Fruit fly (Drosophila melanogaster): ENCODE results near the gene tral.
A peak's percentile ranks its signal among the peaks of the same experiment; 100 is the strongest.

tral gene

DNA sequence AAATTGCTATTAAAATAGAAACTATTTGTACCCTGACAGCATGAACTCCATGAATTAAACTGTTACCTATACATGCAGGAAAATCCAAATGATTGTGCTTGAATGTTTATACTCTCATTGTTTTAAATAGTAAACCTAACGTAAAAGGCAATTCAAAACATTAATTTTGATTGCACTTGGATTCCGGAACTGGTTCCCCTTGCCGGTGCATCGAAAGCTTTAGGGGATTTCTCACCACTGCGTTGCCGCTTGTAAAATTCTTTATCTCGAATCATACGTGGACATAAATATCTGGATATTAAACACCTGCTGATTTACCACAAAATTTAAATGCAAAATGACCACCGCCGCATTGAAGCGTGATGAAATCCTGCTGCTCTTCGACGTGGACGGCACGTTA lies 19.5 kb downstream of the tral start, which contains the start of gene Pmm2:
TSS of gene Pmm2 (plus strand) at position 273 of the 400 bp plus-strand sequence.
- no peak for TF ChIP-seq Pif1A (GFP tag; optimal IDR thresholded peaks at IDR 0.05)
- no peak for TF ChIP-seq CG14655 (GFP tag; optimal IDR thresholded peaks at IDR 0.05)
- TF ChIP-seq CG12605 (GFP tag; IDR thresholded peaks at IDR 0.05) = no peak
- TF ChIP-seq CG9948 (tag; optimal IDR thresholded peaks at IDR 0.05) = no peak
- TF ChIP-seq CG8301 (tag; optimal IDR thresholded peaks at IDR 0.05) = no peak
- TF ChIP-seq Pif1B (GFP tag; optimal IDR thresholded peaks at IDR 0.05) = no peak
- TF ChIP-seq Snoo (tag; optimal IDR thresholded peaks at IDR 0.05) = no peak
- no peak for TF ChIP-seq CG13204 (GFP tag; optimal IDR thresholded peaks at IDR 0.05)
- TF ChIP-seq gl (tag; optimal IDR thresholded peaks at IDR 0.05) = no peak

DNA sequence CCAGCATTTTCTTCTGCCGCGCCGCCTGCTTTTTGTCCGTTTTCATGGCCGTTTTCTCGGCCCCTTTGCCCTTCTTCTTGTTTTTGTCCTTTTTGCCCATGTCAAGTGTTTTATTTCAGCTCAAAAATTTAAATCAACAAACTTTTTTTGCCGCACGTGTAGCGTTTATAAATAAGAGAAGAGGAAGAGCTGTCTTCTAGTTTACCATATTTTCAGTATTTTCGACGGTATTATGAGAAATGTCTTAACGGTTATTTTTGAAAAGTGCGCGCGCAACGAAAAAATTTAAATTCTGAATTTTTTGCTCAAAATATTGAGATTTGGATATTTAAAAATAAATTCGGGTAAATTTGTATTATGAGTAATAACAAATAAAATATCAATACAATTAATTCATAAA lies 22.3 kb downstream of the tral start, which contains the start of gene CG4069:
TSS of gene CG4069 (minus strand) at position 193 of the 400 bp plus-strand sequence.
- no peak for TF ChIP-seq fd96Ca (GFP tag; IDR thresholded peaks at IDR 0.05)
- TF ChIP-seq gl (tag; optimal IDR thresholded peaks at IDR 0.05) = no peak
- no peak for TF ChIP-seq CG17806 (tag; optimal IDR thresholded peaks at IDR 0.05)
- TF ChIP-seq Snoo (tag; optimal IDR thresholded peaks at IDR 0.05) = no peak
- TF ChIP-seq CG4496 (GFP tag; IDR thresholded peaks at IDR 0.05) = no peak
- TF ChIP-seq CG8301 (tag; optimal IDR thresholded peaks at IDR 0.05) = no peak
- no peak for TF ChIP-seq CG10348 (GFP tag; IDR thresholded peaks at IDR 0.05)
- TF ChIP-seq CG15710 (tag; optimal IDR thresholded peaks at IDR 0.05) = no peak
- no peak for TF ChIP-seq CG14655 (GFP tag; optimal IDR thresholded peaks at IDR 0.05)
- TF ChIP-seq CG32121 (GFP tag; IDR thresholded peaks at IDR 0.05) = no peak
- no peak for TF ChIP-seq Pif1B (GFP tag; optimal IDR thresholded peaks at IDR 0.05)
- no peak for TF ChIP-seq CG8159 (tag; optimal IDR thresholded peaks at IDR 0.05)
- TF ChIP-seq Ets98B (GFP tag; IDR thresholded peaks at IDR 0.05) = no peak
- TF ChIP-seq EcR (GFP tag; optimal IDR thresholded peaks at IDR 0.05) = no peak
- TF ChIP-seq CG13204 (GFP tag; optimal IDR thresholded peaks at IDR 0.05) = no peak
- TF ChIP-seq rn (GFP tag; IDR thresholded peaks at IDR 0.05) = no peak

dm6 chr3L:12549471-12549870 lies 34.6 kb downstream of the tral start:
- TF ChIP-seq Pif1B (GFP tag; optimal IDR thresholded peaks at IDR 0.05) (no peak), CG8159 (tag; optimal IDR thresholded peaks at IDR 0.05) (peak; percentile 20)

DNA sequence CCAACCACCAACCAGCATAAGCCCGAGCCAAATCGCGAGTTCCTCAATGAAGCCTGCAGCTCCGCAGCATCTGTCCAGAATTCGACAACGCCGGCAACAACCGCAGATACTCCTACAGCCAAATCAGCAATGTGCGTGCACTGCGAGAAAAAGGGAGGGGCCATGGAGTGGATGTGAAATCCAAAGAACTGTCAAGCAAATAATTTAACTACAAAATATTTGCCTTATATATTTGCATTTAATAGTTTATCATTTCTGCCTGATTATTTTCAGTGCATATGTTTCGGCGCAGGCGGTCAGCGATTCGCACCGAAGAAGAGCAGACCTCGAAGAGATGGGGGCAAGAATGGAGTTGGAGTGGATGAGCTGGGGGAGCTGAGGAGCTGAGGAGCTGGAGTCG lies 36.8 kb downstream of the tral start:
- TF ChIP-seq CG8301 (tag; optimal IDR thresholded peaks at IDR 0.05) (peak; percentile 64), CG17806 (tag; optimal IDR thresholded peaks at IDR 0.05) (peak; percentile 75), rn (GFP tag; IDR thresholded peaks at IDR 0.05) (0 out of 2 replicates have a peak, but pooled peaks have one; percentile 36), CG13204 (GFP tag; optimal IDR thresholded peaks at IDR 0.05) (peak; percentile 46), Ets98B (GFP tag; IDR thresholded peaks at IDR 0.05) (peak; percentile 73), CG8159 (tag; optimal IDR thresholded peaks at IDR 0.05) (peak; percentile 78), Snoo (tag; optimal IDR thresholded peaks at IDR 0.05) (peak; percentile 72), CG34367 (tag; optimal IDR thresholded peaks at IDR 0.05) (peak; percentile 75), CG4496 (GFP tag; IDR thresholded peaks at IDR 0.05) (peak; percentile 76), D1 (tag; optimal IDR thresholded peaks at IDR 0.05) (no peak), CG15710 (tag; optimal IDR thresholded peaks at IDR 0.05) (peak; percentile 80), fd96Ca (GFP tag; IDR thresholded peaks at IDR 0.05) (peak; percentile 84), Pif1B (GFP tag; optimal IDR thresholded peaks at IDR 0.05) (peak; percentile 76), EcR (GFP tag; optimal IDR thresholded peaks at IDR 0.05) (no peak), CG14655 (GFP tag; optimal IDR thresholded peaks at IDR 0.05) (peak; percentile 75), CG32121 (GFP tag; IDR thresholded peaks at IDR 0.05) (peak; percentile 70), Pif1A (GFP tag; optimal IDR thresholded peaks at IDR 0.05) (peak; percentile 78), CG10348 (GFP tag; IDR thresholded peaks at IDR 0.05) (no peak), CG12605 (GFP tag; IDR thresholded peaks at IDR 0.05) (peak; percentile 64), CG9948 (tag; optimal IDR thresholded peaks at IDR 0.05) (peak; percentile 70), gl (tag; optimal IDR thresholded peaks at IDR 0.05) (peak; percentile 58)

DNA sequence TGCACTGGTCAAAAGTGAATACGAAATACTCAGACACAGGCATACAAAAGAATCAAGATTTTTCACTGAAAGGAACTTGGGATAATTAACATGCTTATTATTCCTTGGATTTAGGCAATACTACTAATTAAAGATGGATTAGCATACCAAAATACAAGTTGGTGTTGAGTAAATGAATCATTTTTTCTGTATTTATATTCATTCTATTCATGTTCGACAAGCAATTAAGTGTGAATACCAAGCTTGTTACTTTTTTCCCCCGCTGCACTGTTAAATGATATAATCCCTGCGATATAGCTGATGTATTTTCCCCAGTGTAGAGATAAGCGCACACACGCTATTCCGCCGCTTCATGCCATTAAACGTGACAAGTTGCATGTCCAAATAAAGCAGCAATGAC lies 42.9 kb downstream of the tral start:
- TF ChIP-seq rn (GFP tag; IDR thresholded peaks at IDR 0.05) (no peak), CG34367 (tag; optimal IDR thresholded peaks at IDR 0.05) (peak; percentile 60), CG8159 (tag; optimal IDR thresholded peaks at IDR 0.05) (peak; percentile 81), CG14655 (GFP tag; optimal IDR thresholded peaks at IDR 0.05) (peak; percentile 58), CG4496 (GFP tag; IDR thresholded peaks at IDR 0.05) (no peak), CG32121 (GFP tag; IDR thresholded peaks at IDR 0.05) (no peak), Pif1B (GFP tag; optimal IDR thresholded peaks at IDR 0.05) (peak; percentile 53), Snoo (tag; optimal IDR thresholded peaks at IDR 0.05) (peak; percentile 76), D1 (tag; optimal IDR thresholded peaks at IDR 0.05) (peak; percentile 29), CG17806 (tag; optimal IDR thresholded peaks at IDR 0.05) (peak; percentile 59), CG13204 (GFP tag; optimal IDR thresholded peaks at IDR 0.05) (no peak), Ets98B (GFP tag; IDR thresholded peaks at IDR 0.05) (no peak), CG8301 (tag; optimal IDR thresholded peaks at IDR 0.05) (peak; percentile 42), CG15710 (tag; optimal IDR thresholded peaks at IDR 0.05) (peak; percentile 77), Pif1A (GFP tag; optimal IDR thresholded peaks at IDR 0.05) (peak; percentile 51), CG9948 (tag; optimal IDR thresholded peaks at IDR 0.05) (peak; percentile 62), fd96Ca (GFP tag; IDR thresholded peaks at IDR 0.05) (no peak)

DNA sequence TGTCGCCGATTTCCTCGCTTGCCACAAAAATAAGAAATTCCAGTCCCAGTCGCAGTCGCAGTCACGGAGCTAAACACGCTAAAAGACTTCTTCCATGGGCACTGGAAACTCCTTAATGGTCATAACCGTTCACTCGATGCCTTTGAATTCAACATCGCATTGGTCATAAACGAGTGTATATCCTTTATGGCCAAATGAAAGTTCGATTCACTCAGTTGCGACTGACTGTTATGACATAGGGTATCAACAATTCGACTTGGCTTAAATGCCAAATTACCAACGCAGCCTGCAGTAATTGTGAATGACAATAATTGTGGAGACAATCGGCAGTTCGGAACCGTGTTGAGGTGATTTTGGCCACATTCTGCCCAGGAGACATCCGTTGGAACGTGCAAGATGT lies 44.4 kb downstream of the tral start:
- TF ChIP-seq CG32121 (GFP tag; IDR thresholded peaks at IDR 0.05) (no peak), Pif1B (GFP tag; optimal IDR thresholded peaks at IDR 0.05) (no peak), fd96Ca (GFP tag; IDR thresholded peaks at IDR 0.05) (no peak), CG8301 (tag; optimal IDR thresholded peaks at IDR 0.05) (no peak), Pif1A (GFP tag; optimal IDR thresholded peaks at IDR 0.05) (no peak), rn (GFP tag; IDR thresholded peaks at IDR 0.05) (no peak), CG8159 (tag; optimal IDR thresholded peaks at IDR 0.05) (no peak), CG15710 (tag; optimal IDR thresholded peaks at IDR 0.05) (no peak), CG9948 (tag; optimal IDR thresholded peaks at IDR 0.05) (no peak), CG13204 (GFP tag; optimal IDR thresholded peaks at IDR 0.05) (no peak), CG14655 (GFP tag; optimal IDR thresholded peaks at IDR 0.05) (no peak), CG4496 (GFP tag; IDR thresholded peaks at IDR 0.05) (no peak), EcR (GFP tag; optimal IDR thresholded peaks at IDR 0.05) (no peak), Snoo (tag; optimal IDR thresholded peaks at IDR 0.05) (no peak), CG10348 (GFP tag; IDR thresholded peaks at IDR 0.05) (no peak), gl (tag; optimal IDR thresholded peaks at IDR 0.05) (no peak), Ets98B (GFP tag; IDR thresholded peaks at IDR 0.05) (no peak), CG34367 (tag; optimal IDR thresholded peaks at IDR 0.05) (no peak), CG17806 (tag; optimal IDR thresholded peaks at IDR 0.05) (no peak), D1 (tag; optimal IDR thresholded peaks at IDR 0.05) (no peak)
